Fruit fly (Drosophila melanogaster) whole organism, pupa: ENCODE measurements around the gene smp-30.

ENCODE experiments used
- CG10348 ChIP-seq: fragments of 200-800 bp; sonication (Bioruptor generic); IDR thresholded peaks from 2 replicates; pipeline ENCODE4 v1.3.6; 2022; ENCODE audit warnings: missing biosample characterization, missing genetic modification characterization
- CG13204 ChIP-seq: fragments of 200-800 bp; sonication (Bioruptor generic); optimal IDR thresholded peaks from 2 replicates; lab custom pipeline; 2018; ENCODE audit warnings: missing biosample characterization, mild to moderate bottlenecking, missing genetic modification characterization, moderate library complexity
- CG17806 ChIP-seq: fragments of 200-800 bp; sonication (Bioruptor generic); optimal IDR thresholded peaks from 2 replicates; lab custom pipeline; 2018; ENCODE audit warnings: missing biosample characterization, mild to moderate bottlenecking, missing genetic modification characterization, moderate library complexity
- CG32121 ChIP-seq: fragments of 200-800 bp; sonication (Bioruptor generic); IDR thresholded peaks from 2 replicates; pipeline ENCODE4 v1.3.6; 2022; ENCODE audit warnings: missing biosample characterization, missing genetic modification characterization
- CG8159 ChIP-seq: fragments of 200-800 bp; sonication (Bioruptor generic); optimal IDR thresholded peaks from 3 replicates; lab custom pipeline; 2018; ENCODE audit warnings: missing biosample characterization, mild to moderate bottlenecking, missing genetic modification characterization, moderate library complexity
- D1 ChIP-seq: fragments of 200-800 bp; sonication (Bioruptor generic); optimal IDR thresholded peaks from 2 replicates; lab custom pipeline; 2018; ENCODE audit warnings: missing biosample characterization, mild to moderate bottlenecking, missing genetic modification characterization, moderate library complexity
- gl ChIP-seq: fragments of 200-800 bp; sonication (Bioruptor generic); optimal IDR thresholded peaks from 2 replicates; lab custom pipeline; 2018; ENCODE audit warnings: missing biosample characterization, mild to moderate bottlenecking, missing genetic modification characterization

- TF ChIP-seq D1 (no peak), CG17806 (tag; lab: Kevin White, UChicago) (no peak), CG32121 (GFP tag; lab: Robert Waterston, UW) (0 out of 2 replicates have a peak, but pooled peaks have one; percentile 13), CG8159 (tag; lab: Kevin White, UChicago) (no peak), gl (tag; lab: Kevin White, UChicago) (no peak), CG10348 (GFP tag; lab: Robert Waterston, UW) (no peak), CG13204 (no peak)
These were observed 11.4 kb downstream of the smp-30 start for dm6 chr3R:14739501-14740252.
